Worm (Caenorhabditis elegans): ENCODE measurements around the gene fbxa-73.

The fbxa-73 gene

DNA sequence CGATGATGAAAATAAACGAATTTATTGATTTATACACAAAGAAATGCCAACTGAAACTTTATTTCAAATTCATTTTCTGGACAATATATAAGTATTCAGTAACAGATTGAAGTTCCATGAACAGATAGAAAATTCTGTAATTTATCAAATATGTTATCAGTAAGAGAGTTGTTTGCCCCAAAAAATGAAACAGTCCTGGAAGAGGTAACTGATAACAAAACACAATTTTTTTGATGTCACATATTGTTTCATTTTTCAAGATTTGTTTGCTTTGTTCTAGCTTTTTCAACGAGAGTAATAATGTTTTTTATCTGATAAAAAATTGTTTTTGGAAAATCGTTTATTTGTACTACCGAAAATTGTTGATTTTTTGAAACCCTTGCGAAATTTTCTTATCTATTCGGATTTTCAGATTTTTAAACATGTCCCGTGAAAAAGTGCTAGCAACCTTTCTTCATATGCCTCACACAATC, at the start of gene fbxa-73:
fbxa-73 (plus strand) TSS at position 423 of the 473 bp plus-strand sequence.
- TF ChIP-seq nhr-80 (tag; optimal IDR thresholded peaks at IDR 0.05), result peak; percentile 26
- TF ChIP-seq mes-4 (tag; optimal IDR thresholded peaks at IDR 0.05), result no peak
- no peak for TF ChIP-seq ceh-91 (GFP tag; IDR thresholded peaks at IDR 0.05)
- TF ChIP-seq hmg-1.2 (GFP tag; IDR thresholded peaks at IDR 0.05), result no peak

DNA sequence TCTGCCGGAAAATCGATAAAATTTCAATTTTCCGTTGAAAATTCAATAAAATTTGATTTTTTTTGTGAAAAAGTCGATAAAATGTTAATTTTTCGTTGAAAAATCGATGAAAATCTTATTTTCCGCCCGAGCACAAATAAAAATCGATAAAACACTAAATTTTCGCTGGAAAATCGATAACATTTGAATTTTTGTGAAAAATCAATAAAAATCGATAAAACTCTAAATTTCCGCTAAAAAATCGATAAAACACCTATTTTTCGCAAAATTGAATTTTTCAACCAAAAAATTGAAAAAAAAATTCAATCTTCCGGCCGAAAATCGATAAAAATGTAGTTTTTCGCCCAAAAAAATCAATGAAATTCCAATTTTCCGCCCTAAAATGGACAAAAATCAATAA, 48.1 kb upstream of the fbxa-73 start:
- TF ChIP-seq egl-18 (GFP tag; IDR thresholded peaks at IDR 0.05) (no peak), mcd-1 (GFP tag; IDR thresholded peaks at IDR 0.05) (no peak), aptf-2 (GFP tag; conservative IDR thresholded peaks at IDR 0.05) (no peak)

DNA sequence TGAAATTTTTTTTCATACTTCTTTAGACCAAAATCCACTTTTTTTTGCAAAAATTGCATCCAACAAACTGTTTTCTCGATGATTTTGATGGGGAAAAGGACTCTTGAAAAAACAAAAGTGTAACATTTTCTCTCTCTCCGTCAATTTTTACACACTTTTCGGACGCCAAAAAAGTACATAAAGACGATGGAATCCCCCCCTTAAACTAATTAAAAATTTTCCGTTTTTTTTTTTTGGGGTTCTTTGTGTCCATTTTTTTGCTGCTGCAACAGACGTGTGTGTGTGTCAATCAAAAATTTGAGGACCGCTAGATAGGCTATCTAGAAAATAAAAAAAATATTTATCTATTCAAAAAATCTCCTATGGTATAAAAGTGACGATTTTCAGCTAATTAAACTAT, 45.4 kb upstream of the fbxa-73 start, which contains the start of gene C39B5.5:
C39B5.5 (plus strand) TSS at position 301 of the 400 bp plus-strand sequence.
- no peak for TF ChIP-seq chd-7 (tag; optimal IDR thresholded peaks at IDR 0.05)
- no peak for TF ChIP-seq egl-44 (GFP tag; IDR thresholded peaks at IDR 0.05)

DNA sequence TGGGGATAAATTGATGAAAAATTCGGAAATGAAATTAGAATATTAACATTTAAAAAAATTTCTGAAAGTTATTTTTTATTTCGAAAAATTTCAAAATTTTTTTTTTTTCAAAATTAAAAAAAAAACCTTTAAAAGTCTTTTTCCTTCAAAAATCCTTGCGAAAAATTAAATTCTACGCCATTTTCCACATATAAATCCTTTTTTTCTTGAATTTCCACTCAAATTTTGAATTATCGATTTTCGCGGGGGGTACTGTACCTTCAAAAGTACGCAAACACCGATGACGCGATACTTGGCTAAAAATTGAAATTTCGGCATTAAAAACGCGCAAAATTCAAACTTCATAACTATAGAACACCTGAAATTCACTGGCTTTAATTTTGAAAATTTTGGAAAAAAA, 42.6 kb upstream of the fbxa-73 start:
- TF ChIP-seq lin-26 (GFP tag; IDR thresholded peaks at IDR 0.05), result no peak
- no peak for TF ChIP-seq Y67H2A.10 (GFP tag; conservative IDR thresholded peaks at IDR 0.05)
- no peak for TF ChIP-seq Y79H2A.3 (GFP tag; conservative IDR thresholded peaks at IDR 0.05)
- TF ChIP-seq F39B2.1 (GFP tag; IDR thresholded peaks at IDR 0.05), result no peak
- peak; percentile 29 for TF ChIP-seq lsl-1 (GFP tag; optimal IDR thresholded peaks at IDR 0.05)

DNA sequence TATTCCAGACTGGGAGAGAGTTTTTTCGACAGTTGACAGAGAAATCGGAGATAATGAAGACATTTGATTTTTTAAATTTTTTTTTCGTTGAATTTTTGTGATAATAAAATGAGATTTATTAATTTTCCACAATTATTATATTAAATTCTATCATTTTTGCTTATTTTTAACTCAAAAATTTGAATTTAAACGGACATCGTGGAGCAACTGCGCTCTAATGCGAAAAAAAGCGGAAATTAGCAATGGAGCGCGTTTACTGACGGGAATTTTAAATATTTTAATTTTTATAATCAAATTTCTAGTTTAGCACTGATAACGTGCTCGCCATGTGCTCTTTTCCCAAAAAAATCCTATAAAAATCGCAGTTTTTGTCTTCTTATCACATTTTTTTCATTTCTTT, 42.1 kb upstream of the fbxa-73 start, which contains the start of gene C39B5.14:
C39B5.14 (plus strand) TSS at position 301 of the 400 bp plus-strand sequence.
- TF ChIP-seq akir-1 (GFP tag; optimal IDR thresholded peaks at IDR 0.05), result no peak

DNA sequence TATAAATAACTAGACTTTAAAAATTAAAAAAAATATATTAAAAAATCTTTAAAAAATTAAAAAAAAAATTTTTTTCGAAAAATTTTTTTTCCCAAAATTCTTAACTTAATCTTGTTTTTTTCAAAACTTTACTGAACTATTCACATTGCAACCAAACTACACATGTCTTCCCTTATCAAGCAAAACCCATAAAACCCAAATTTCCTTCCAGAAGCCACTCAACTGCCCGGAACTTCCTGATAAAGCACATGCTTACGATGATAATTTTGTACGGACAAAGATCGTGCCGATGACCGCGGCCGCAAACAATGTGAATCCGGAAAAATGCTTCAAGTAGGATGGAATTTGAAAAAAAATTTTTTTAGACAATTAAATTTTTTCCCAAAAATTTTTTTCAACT, 40.9 kb upstream of the fbxa-73 start:
- TF ChIP-seq die-1 (tag; optimal IDR thresholded peaks at IDR 0.05) (no peak), nhr-80 (tag; optimal IDR thresholded peaks at IDR 0.05) (peak; percentile 24)

DNA sequence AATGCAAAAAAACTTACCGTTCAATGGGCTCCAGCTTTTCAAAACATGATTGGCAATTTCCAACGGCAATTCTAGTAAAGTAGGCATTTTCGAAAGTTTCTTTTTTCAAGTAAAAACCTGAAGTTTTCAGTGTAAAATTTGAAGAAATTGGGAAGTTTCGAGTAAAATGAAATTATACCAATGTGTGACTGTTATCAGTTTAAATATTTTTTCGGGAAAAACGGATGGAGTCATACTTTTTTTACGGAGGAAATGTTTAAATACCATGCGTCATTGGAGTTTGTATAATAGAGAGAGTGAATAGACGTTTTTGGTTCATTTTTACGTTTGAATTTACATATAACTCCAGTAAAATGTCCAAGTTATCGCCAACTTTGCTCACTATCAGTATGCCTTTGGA, 33.8 kb upstream of the fbxa-73 start, which contains the start of gene fbxa-12:
fbxa-12 (plus strand) TSS at position 301 of the 400 bp plus-strand sequence.
- no peak for TF ChIP-seq ztf-18 (tag; optimal IDR thresholded peaks at IDR 0.05)
- TF ChIP-seq dpl-1 (GFP tag; optimal IDR thresholded peaks at IDR 0.05), result no peak
- TF ChIP-seq Y53G8AR.9 (GFP tag; conservative IDR thresholded peaks at IDR 0.05), result no peak
- TF ChIP-seq hlh-26 (GFP tag; conservative IDR thresholded peaks at IDR 0.05), result no peak
- TF ChIP-seq hlh-12 (tag; optimal IDR thresholded peaks at IDR 0.05), result no peak
- TF ChIP-seq nhr-179 (tag; optimal IDR thresholded peaks at IDR 0.05), result no peak
- no peak for TF ChIP-seq akir-1 (GFP tag; optimal IDR thresholded peaks at IDR 0.05)
- TF ChIP-seq madf-3 (GFP tag; IDR thresholded peaks at IDR 0.05), result no peak
- TF ChIP-seq bed-1 (GFP tag; IDR thresholded peaks at IDR 0.05), result no peak
- TF ChIP-seq athp-1 (tag; optimal IDR thresholded peaks at IDR 0.05), result no peak
- TF ChIP-seq ama-1 (optimal IDR thresholded peaks at IDR 0.05), result no peak
- TF ChIP-seq ama-1 (GFP tag; optimal IDR thresholded peaks at IDR 0.05), result no peak
- TF ChIP-seq Y53F4B.3 (GFP tag; IDR thresholded peaks at IDR 0.05), result no peak
- no peak for TF ChIP-seq hmg-20 (GFP tag; IDR thresholded peaks at IDR 0.05)
- no peak for TF ChIP-seq fkh-3 (tag; optimal IDR thresholded peaks at IDR 0.05)
- TF ChIP-seq attf-5 (GFP tag; optimal IDR thresholded peaks at IDR 0.05), result no peak
- no peak for TF ChIP-seq F23B12.7 (tag; optimal IDR thresholded peaks at IDR 0.05; ENCODE audit: insufficient read depth)
- no peak for TF ChIP-seq B0261.1 (tag; optimal IDR thresholded peaks at IDR 0.05)
- TF ChIP-seq sdz-38 (tag; optimal IDR thresholded peaks at IDR 0.05), result no peak
- no peak for TF ChIP-seq B0019.2 (GFP tag; conservative IDR thresholded peaks at IDR 0.05)
- no peak for TF ChIP-seq rcor-1 (GFP tag; IDR thresholded peaks at IDR 0.05)
